Fruit fly (Drosophila melanogaster) whole organism, embryonic: ENCODE results near the gene Lrr47.
A peak's percentile ranks its signal among the peaks of the same experiment; 100 is the strongest.

Experiments used
- Atf6 ChIP-seq: fragments of 200-800 bp; sonication (Bioruptor generic); IDR thresholded peaks from 2 replicates; pipeline ENCODE4 v1.3.6; 2022; ENCODE audit warnings: missing biosample characterization, missing genetic modification characterization
- BtbVII ChIP-seq: fragments of 200-800 bp; sonication (Bioruptor generic); optimal IDR thresholded peaks from 3 replicates; lab custom pipeline; 2017; ENCODE audit warnings: missing biosample characterization, mild to moderate bottlenecking, missing genetic modification characterization
- CG10543 ChIP-seq: fragments of 200-800 bp; sonication (Bioruptor generic); optimal IDR thresholded peaks from 3 replicates; lab custom pipeline; 2017; ENCODE audit warnings: missing biosample characterization, mild to moderate bottlenecking, missing genetic modification characterization, moderate library complexity
- CG11456 ChIP-seq: fragments of 200-800 bp; sonication (Bioruptor generic); IDR thresholded peaks from 3 replicates; pipeline ENCODE4 v1.3.6; 2022; ENCODE audit warnings: missing biosample characterization, missing genetic modification characterization
- CG12071 ChIP-seq: fragments of 200-800 bp; sonication (Bioruptor generic); optimal IDR thresholded peaks from 3 replicates; lab custom pipeline; 2018; ENCODE audit warnings: missing biosample characterization, mild to moderate bottlenecking, missing genetic modification characterization
- CG12391 ChIP-seq: fragments of 200-800 bp; sonication (Bioruptor generic); optimal IDR thresholded peaks from 3 replicates; lab custom pipeline; 2018; ENCODE audit warnings: missing biosample characterization, mild to moderate bottlenecking, missing genetic modification characterization, moderate library complexity
- CG13287 ChIP-seq: fragments of 200-800 bp; sonication (Bioruptor generic); IDR thresholded peaks from 2 replicates; pipeline ENCODE4 v1.3.6; 2022; ENCODE audit warnings: missing biosample characterization, missing genetic modification characterization; ENCODE audit not compliant: partially characterized antibody
- CG13296 ChIP-seq: fragments of 200-800 bp; sonication (Bioruptor generic); optimal IDR thresholded peaks from 3 replicates; lab custom pipeline; 2018; ENCODE audit warnings: missing biosample characterization, mild to moderate bottlenecking, missing genetic modification characterization
- CG14014 ChIP-seq: fragments of 200-800 bp; sonication (Bioruptor generic); IDR thresholded peaks from 2 replicates; pipeline ENCODE4 v1.3.6; 2022; ENCODE audit warnings: missing biosample characterization, missing genetic modification characterization
- CG15011 ChIP-seq: fragments of 200-800 bp; sonication (Bioruptor generic); optimal IDR thresholded peaks from 3 replicates; lab custom pipeline; 2018; ENCODE audit warnings: missing biosample characterization, mild to moderate bottlenecking, missing genetic modification characterization
- CG16815 ChIP-seq: fragments of 200-800 bp; sonication (Bioruptor generic); optimal IDR thresholded peaks from 3 replicates; lab custom pipeline; 2017; ENCODE audit warnings: missing biosample characterization, mild to moderate bottlenecking, missing genetic modification characterization
- CG16863 ChIP-seq: fragments of 200-800 bp; sonication (Bioruptor generic); optimal IDR thresholded peaks from 3 replicates; lab custom pipeline; 2016; ENCODE audit warnings: missing biosample characterization, missing genetic modification characterization
- CG17802 ChIP-seq: fragments of 200-800 bp; sonication (Bioruptor generic); optimal IDR thresholded peaks from 2 replicates; lab custom pipeline; 2018; ENCODE audit warnings: missing biosample characterization, mild to moderate bottlenecking, missing genetic modification characterization, moderate library complexity
- CG18262 ChIP-seq: fragments of 200-800 bp; optimal IDR thresholded peaks from 3 replicates; lab custom pipeline; 2019; ENCODE audit warnings: missing biosample characterization, mild to moderate bottlenecking, missing genetic modification characterization, moderate library complexity
- CG2202 ChIP-seq: fragments of 200-800 bp; sonication (Bioruptor generic); optimal IDR thresholded peaks from 2 replicates; lab custom pipeline; 2018; ENCODE audit warnings: missing biosample characterization, mild to moderate bottlenecking, missing genetic modification characterization
- CG3847 ChIP-seq: fragments of 200-800 bp; sonication (Bioruptor generic); IDR thresholded peaks from 2 replicates; pipeline ENCODE4 v1.3.6; 2022; ENCODE audit warnings: missing biosample characterization, missing genetic modification characterization
- CG4404 ChIP-seq: fragments of 200-800 bp; sonication (Bioruptor generic); IDR thresholded peaks from 2 replicates; pipeline ENCODE4 v1.3.6; 2022; ENCODE audit warnings: missing biosample characterization, missing genetic modification characterization
- CG6175 ChIP-seq: fragments of 200-800 bp; sonication (Bioruptor generic); IDR thresholded peaks from 3 replicates; pipeline ENCODE4 v1.3.6; 2022; ENCODE audit warnings: missing biosample characterization, missing genetic modification characterization
- CG8290 ChIP-seq, 3 experiments: fragments of 200-800 bp; sonication (Bioruptor generic); optimal IDR thresholded peaks; 2 replicates each; lab custom pipeline; 2016 to 2019; ENCODE audit warnings: missing biosample characterization in 3 of 3, missing genetic modification characterization in 3 of 3, mild to moderate bottlenecking in 2 of 3, moderate library complexity in 1 of 3
- CG8388 ChIP-seq: fragments of 200-800 bp; sonication (Bioruptor generic); optimal IDR thresholded peaks from 2 replicates; lab custom pipeline; 2019; ENCODE audit warnings: missing biosample characterization, mild to moderate bottlenecking, missing genetic modification characterization, moderate library complexity
- CG8478 ChIP-seq: fragments of >200 bp; optimal IDR thresholded peaks from 2 replicates; lab custom pipeline; 2018
- CG8924 ChIP-seq: fragments of 200-800 bp; optimal IDR thresholded peaks from 3 replicates; lab custom pipeline; 2019; ENCODE audit warnings: missing biosample characterization, mild to moderate bottlenecking, missing genetic modification characterization, moderate library complexity
- Camta ChIP-seq: fragments of 200-800 bp; sonication (Bioruptor generic); optimal IDR thresholded peaks from 2 replicates; lab custom pipeline; 2016; ENCODE audit warnings: missing biosample characterization, missing genetic modification characterization
- CkIIα-i1 ChIP-seq: fragments of 200-800 bp; sonication (Bioruptor generic); IDR thresholded peaks from 2 replicates; pipeline ENCODE4 v1.3.6; 2022; ENCODE audit warnings: missing biosample characterization, missing genetic modification characterization
- Dref ChIP-seq: fragments of 200-800 bp; sonication (Bioruptor generic); IDR thresholded peaks from 2 replicates; pipeline ENCODE4 v1.3.6; 2022; ENCODE audit warnings: missing biosample characterization, missing genetic modification characterization
- E2f1 ChIP-seq: fragments of 200-800 bp; sonication (Bioruptor generic); IDR thresholded peaks from 2 replicates; pipeline ENCODE4 v1.3.6; 2022; ENCODE audit warnings: missing biosample characterization, missing genetic modification characterization
- Eip74EF ChIP-seq, 2 experiments: fragments of 200-800 bp in 1 of 2; fragments of >200 bp in 1 of 2; sonication (Bioruptor generic) in 1 of 2; optimal IDR thresholded peaks; 2 replicates each; lab custom pipeline; 2017 to 2019; ENCODE audit warnings: missing biosample characterization in 2 of 2, missing genetic modification characterization in 2 of 2, mild to moderate bottlenecking in 1 of 2, moderate library complexity in 1 of 2
- Elba2 ChIP-seq: fragments of 200-800 bp; sonication (Bioruptor generic); optimal IDR thresholded peaks from 3 replicates; lab custom pipeline; 2016; ENCODE audit warnings: missing biosample characterization, missing genetic modification characterization
- Fer1 ChIP-seq: fragments of 200-800 bp; sonication (Bioruptor generic); optimal IDR thresholded peaks from 2 replicates; lab custom pipeline; 2017; ENCODE audit warnings: missing biosample characterization, mild to moderate bottlenecking, missing genetic modification characterization
- HLH4C ChIP-seq: fragments of 200-800 bp; sonication (Bioruptor generic); IDR thresholded peaks from 3 replicates; pipeline ENCODE4 v1.3.6; 2022; ENCODE audit warnings: missing biosample characterization, missing genetic modification characterization; ENCODE audit not compliant: partially characterized antibody
- Jarid2 ChIP-seq: fragments of 200-800 bp; sonication (Bioruptor generic); optimal IDR thresholded peaks from 3 replicates; lab custom pipeline; 2017; ENCODE audit warnings: mild to moderate bottlenecking, missing biosample characterization, missing genetic modification reagents, missing genetic modification characterization
- MBD-R2 ChIP-seq: fragments of 200-800 bp; sonication (Bioruptor generic); IDR thresholded peaks from 2 replicates; pipeline ENCODE4 v1.3.6; 2022; ENCODE audit warnings: missing biosample characterization, missing genetic modification characterization
- Neu2 ChIP-seq: fragments of 200-800 bp; sonication (Bioruptor generic); optimal IDR thresholded peaks from 3 replicates; lab custom pipeline; 2016; ENCODE audit warnings: missing biosample characterization, missing genetic modification characterization, borderline replicate concordance
- Optix ChIP-seq: fragments of 200-800 bp; sonication (Bioruptor generic); IDR thresholded peaks from 3 replicates; pipeline ENCODE4 v1.3.6; 2022; ENCODE audit warnings: missing biosample characterization, missing genetic modification characterization
- Ptx1 ChIP-seq: fragments of 200-800 bp; sonication (Bioruptor generic); IDR thresholded peaks from 2 replicates; pipeline ENCODE4 v1.3.6; 2022; ENCODE audit warnings: missing biosample characterization, missing genetic modification characterization
- Rx ChIP-seq: fragments of 200-800 bp; sonication (Bioruptor generic); IDR thresholded peaks from 2 replicates; pipeline ENCODE4 v1.3.6; 2022; ENCODE audit warnings: missing biosample characterization, missing genetic modification characterization
- Sry-β ChIP-seq: fragments of 200-800 bp; sonication (Bioruptor generic); optimal IDR thresholded peaks from 2 replicates; lab custom pipeline; 2018; ENCODE audit warnings: missing biosample characterization, mild to moderate bottlenecking, missing genetic modification characterization, moderate library complexity
- Stat92E ChIP-seq, 3 experiments: fragments of >200 bp in 2 of 3; fragments of 200-800 bp in 1 of 3; sonication (Bioruptor generic) in 1 of 3; optimal IDR thresholded peaks; 2 replicates each; lab custom pipeline; 2017 to 2019; ENCODE audit warnings: missing biosample characterization in 3 of 3, missing genetic modification characterization in 3 of 3, mild to moderate bottlenecking in 1 of 3, moderate library complexity in 1 of 3
- az2 ChIP-seq: fragments of 200-800 bp; sonication (Bioruptor generic); optimal IDR thresholded peaks from 3 replicates; lab custom pipeline; 2016; ENCODE audit warnings: missing biosample characterization, missing genetic modification characterization
- bab2 ChIP-seq: fragments of 200-800 bp; sonication (Bioruptor generic); optimal IDR thresholded peaks from 2 replicates; lab custom pipeline; 2016; ENCODE audit warnings: missing biosample characterization, missing genetic modification characterization
- bbx ChIP-seq: fragments of 200-800 bp; sonication (Bioruptor generic); IDR thresholded peaks from 2 replicates; pipeline ENCODE4 v1.3.6; 2022; ENCODE audit warnings: missing biosample characterization, missing genetic modification characterization; ENCODE audit not compliant: partially characterized antibody
- bcd ChIP-seq: fragments of 200-800 bp; sonication (Bioruptor generic); optimal IDR thresholded peaks from 2 replicates; lab custom pipeline; 2017; ENCODE audit warnings: missing biosample characterization, mild to moderate bottlenecking, missing genetic modification characterization
- cas ChIP-seq: fragments of 200-800 bp; sonication (Bioruptor generic); IDR thresholded peaks from 2 replicates; pipeline ENCODE4 v1.3.6; 2022; ENCODE audit warnings: missing biosample characterization, missing genetic modification characterization
- dm ChIP-seq: fragments of 200-800 bp; sonication (Bioruptor generic); optimal IDR thresholded peaks from 3 replicates; lab custom pipeline; 2016; ENCODE audit warnings: missing biosample characterization, missing genetic modification characterization
- jumu ChIP-seq: fragments of 200-800 bp; sonication (Bioruptor generic); optimal IDR thresholded peaks from 3 replicates; lab custom pipeline; 2016; ENCODE audit warnings: missing biosample characterization, missing genetic modification characterization
- lola ChIP-seq, 3 experiments: fragments of >200 bp in 2 of 3; fragments of 200-800 bp in 1 of 3; sonication (Bioruptor generic) in 1 of 3; optimal IDR thresholded peaks; 2 replicates each; lab custom pipeline; 2017 to 2019; ENCODE audit warnings: missing biosample characterization in 3 of 3, missing genetic modification characterization in 3 of 3, mild to moderate bottlenecking in 1 of 3, moderate library complexity in 1 of 3
- otp ChIP-seq: fragments of 200-800 bp; sonication (Bioruptor generic); IDR thresholded peaks from 3 replicates; pipeline ENCODE4, ENCODE4 v1.3.6; 2022; ENCODE audit warnings: missing biosample characterization, missing genetic modification characterization
- sna ChIP-seq: fragments of 200-800 bp; sonication (Bioruptor generic); IDR thresholded peaks from 2 replicates; pipeline ENCODE4 v1.3.6; 2022; ENCODE audit warnings: missing biosample characterization, missing genetic modification characterization; ENCODE audit not compliant: partially characterized antibody
- tx ChIP-seq: fragments of 200-800 bp; sonication (Bioruptor generic); optimal IDR thresholded peaks from 2 replicates; lab custom pipeline; 2016; ENCODE audit warnings: missing biosample characterization, missing genetic modification characterization

Gene Lrr47

dm6 chr2L:10543048-10543752 is 26.1 kb downstream of the Lrr47 start (continued):
- no peak for TF ChIP-seq CG17802 (tag; lab: Kevin White, UChicago)
- no peak for TF ChIP-seq CG3847 (GFP tag; lab: Robert Waterston, UW)
- TF ChIP-seq Fer1 (GFP tag; lab: Kevin White, UChicago), result no peak
- no peak for TF ChIP-seq BtbVII (GFP tag; lab: Kevin White, UChicago)
- TF ChIP-seq CG8478, result no peak
- TF ChIP-seq CG2202 (tag; lab: Kevin White, UChicago), result no peak
- TF ChIP-seq Rx (GFP tag; lab: Robert Waterston, UW), result no peak
- TF ChIP-seq otp (GFP tag; lab: Robert Waterston, UW), result no peak
- peak; percentile 40 for TF ChIP-seq CG8290 (GFP tag; optimal IDR thresholded peaks at IDR 0.05; lab: Kevin White, UChicago)
- TF ChIP-seq CG8290 (tag; optimal IDR thresholded peaks at IDR 0.05; lab: Kevin White, UChicago), result no peak
- TF ChIP-seq Neu2, result no peak
- peak; percentile 74 for TF ChIP-seq CG8388 (GFP tag; lab: Kevin White, UChicago)
- peak; percentile 35 for TF ChIP-seq az2 (GFP tag; lab: Kevin White, UChicago)
- TF ChIP-seq Elba2 (GFP tag; lab: Kevin White, UChicago), result no peak
- TF ChIP-seq CG13287 (GFP tag; lab: Robert Waterston, UW), result no peak
- no peak for TF ChIP-seq Sry-β (GFP tag; lab: Kevin White, UChicago)
- peak in 1 of 2 experiments; percentile 52 for TF ChIP-seq Eip74EF (GFP tag; optimal IDR thresholded peaks at IDR 0.05; lab: Kevin White, UChicago)
- TF ChIP-seq bcd (GFP tag; lab: Kevin White, UChicago), result peak; percentile 33
- TF ChIP-seq cas (GFP tag; lab: Robert Waterston, UW), result no peak
- TF ChIP-seq jumu (GFP tag; lab: Kevin White, UChicago), result no peak
- TF ChIP-seq bbx (GFP tag; lab: Robert Waterston, UW), result no peak
- TF ChIP-seq CG16815 (GFP tag; lab: Kevin White, UChicago), result peak; percentile 29
- TF ChIP-seq bab2, result no peak
- no peak for TF ChIP-seq Dref (GFP tag; lab: Robert Waterston, UW)
- TF ChIP-seq lola (GFP tag; optimal IDR thresholded peaks at IDR 0.05; lab: Kevin White, UChicago), result peak in 1 of 3 experiments; percentile 74
- no peak for TF ChIP-seq CG10543 (GFP tag; lab: Kevin White, UChicago)
- peak; percentile 65 for TF ChIP-seq CG8924
- TF ChIP-seq Jarid2 (GFP tag; lab: Kevin White, UChicago), result no peak
- TF ChIP-seq CG12071 (GFP tag; lab: Kevin White, UChicago), result no peak
- TF ChIP-seq Atf6 (GFP tag; lab: Robert Waterston, UW), result no peak
- TF ChIP-seq CG15011 (GFP tag; lab: Kevin White, UChicago), result no peak
- no peak for TF ChIP-seq Stat92E (GFP tag; optimal IDR thresholded peaks at IDR 0.05; lab: Kevin White, UChicago)
- no peak for TF ChIP-seq sna
- peak; percentile 79 for TF ChIP-seq CG18262 (tag; lab: Kevin White, UChicago)
- no peak for TF ChIP-seq CG11456 (GFP tag; lab: Robert Waterston, UW)
- no peak for TF ChIP-seq tx (GFP tag; lab: Kevin White, UChicago)
- no peak for TF ChIP-seq HLH4C (GFP tag; lab: Robert Waterston, UW)
- TF ChIP-seq MBD-R2 (GFP tag; lab: Robert Waterston, UW), result no peak
- no peak for TF ChIP-seq Optix (GFP tag; lab: Robert Waterston, UW)
- TF ChIP-seq CG16863, result no peak
- no peak; the same call in 1 of the 2 replicates for TF ChIP-seq Ptx1
- no peak for TF ChIP-seq CkIIα-i1 (GFP tag; lab: Robert Waterston, UW)
- TF ChIP-seq CG14014 (GFP tag; lab: Robert Waterston, UW), result no peak
- no peak for TF ChIP-seq CG4404 (GFP tag; lab: Robert Waterston, UW)
- TF ChIP-seq Camta (GFP tag; lab: Kevin White, UChicago), result no peak
- TF ChIP-seq CG6175 (GFP tag; lab: Robert Waterston, UW), result no peak
- TF ChIP-seq dm (GFP tag; lab: Kevin White, UChicago), result no peak
- peak; percentile 80 for TF ChIP-seq CG12391 (tag; lab: Kevin White, UChicago)
- TF ChIP-seq E2f1 (GFP tag; lab: Robert Waterston, UW), result no peak
- no peak for TF ChIP-seq CG13296 (GFP tag; lab: Kevin White, UChicago)
